Worm (Caenorhabditis elegans) whole organism, early embryonic: ENCODE measurements around the gene K11H3.5.

Experiments
- F13C5.2 ChIP-seq: sonication (generic microtip); optimal IDR thresholded peaks from 2 replicates; lab custom pipeline; 2017; ENCODE audit warnings: mild to moderate bottlenecking, missing genetic modification characterization, inconsistent platforms, missing compliant biosample characterization
- aly-1 ChIP-seq: sonication (generic microtip); optimal IDR thresholded peaks from 2 replicates; lab custom pipeline; 2016; ENCODE audit warnings: missing genetic modification characterization, missing compliant biosample characterization
- ama-1 ChIP-seq: fragments of 150-350 bp; optimal IDR thresholded peaks from 2 replicates; lab custom pipeline; 2014
- flt-1 ChIP-seq: fragments of 200-800 bp; sonication (Bioruptor generic); IDR thresholded peaks from 2 replicates; pipeline ENCODE4 v1.3.6; 2022; ENCODE audit warnings: missing genetic modification characterization, missing compliant biosample characterization
- pes-1 ChIP-seq: fragments of 200-800 bp; sonication (Bioruptor generic); IDR thresholded peaks from 2 replicates; pipeline ENCODE4 v1.3.6; 2022; ENCODE audit warnings: missing genetic modification reagents, missing genetic modification characterization, missing compliant biosample characterization
- scrt-1 ChIP-seq: fragments of 200-800 bp; sonication (Bioruptor generic); IDR thresholded peaks from 2 replicates; pipeline ENCODE4 v1.3.6; 2022; ENCODE audit warnings: missing genetic modification characterization, missing compliant biosample characterization
- tbx-11 ChIP-seq: fragments of 200-800 bp; sonication (Bioruptor generic); IDR thresholded peaks from 2 replicates; pipeline ENCODE4 v1.3.6; 2022; ENCODE audit warnings: missing genetic modification characterization, missing compliant biosample characterization

DNA sequence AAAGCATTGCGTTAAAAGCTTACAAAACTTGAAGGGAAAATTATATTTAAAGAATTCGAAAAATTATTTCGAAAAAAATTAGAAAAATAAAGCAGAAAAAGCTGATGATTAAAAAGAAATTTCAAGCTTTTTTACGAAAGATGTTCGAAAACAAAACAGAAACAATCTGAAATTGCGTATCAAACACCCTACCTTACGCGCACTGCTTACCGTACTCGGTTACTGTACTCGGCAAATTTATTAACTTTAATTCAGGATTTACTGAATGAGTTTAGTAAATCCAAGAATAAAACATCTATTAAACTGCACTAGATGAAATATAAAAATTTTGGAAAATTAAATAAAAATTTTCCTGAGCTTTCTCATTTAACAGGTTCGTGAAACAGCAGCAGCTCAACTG lies 18.9 kb downstream of the K11H3.5 start:
- TF ChIP-seq ama-1 (lab: Kevin White, UChicago) (no peak), flt-1 (GFP tag; lab: Robert Waterston, UW) (no peak), aly-1 (tag; lab: Kevin White, UChicago) (no peak), scrt-1 (no peak), pes-1 (GFP tag; lab: Robert Waterston, UW) (no peak), tbx-11 (GFP tag; lab: Robert Waterston, UW) (no peak), F13C5.2 (tag; lab: Kevin White, UChicago) (no peak)
